Worm (Caenorhabditis elegans): Measurements from ENCODE around the gene F31F6.3.

Gene F31F6.3

DNA sequence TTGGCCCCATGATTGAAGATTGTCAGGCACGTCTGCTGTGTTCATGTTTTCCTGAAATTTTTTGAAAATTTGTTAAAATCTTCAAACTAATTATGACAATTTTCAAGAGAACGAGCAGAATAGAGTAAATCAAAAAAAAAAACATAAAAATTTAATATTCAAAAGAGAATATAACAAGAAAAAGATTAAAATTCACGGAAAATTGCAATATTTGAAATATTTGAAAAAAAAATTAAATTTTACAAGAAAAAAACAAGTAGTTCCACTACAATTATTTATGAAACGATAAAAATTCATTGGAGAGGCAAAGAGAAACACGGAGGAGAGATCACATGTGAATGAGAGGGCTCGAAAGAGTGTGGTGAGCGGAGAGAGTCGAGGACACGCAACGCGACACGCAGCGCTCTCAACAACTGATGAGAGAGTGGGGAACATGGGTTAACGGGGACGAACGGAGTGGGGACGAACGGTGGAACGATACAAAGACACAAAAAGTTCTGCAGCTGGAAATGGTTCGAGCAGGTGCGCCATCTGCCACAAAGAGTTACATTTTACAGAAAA is 48.1 kb downstream of the F31F6.3 start, which contains the start of gene mbk-1:
TSS of gene mbk-1 (minus strand) at position 51 of the 561 bp plus-strand sequence.
- TF ChIP-seq hlh-1 (tag; optimal IDR thresholded peaks at IDR 0.05) (peak; percentile 78), unc-39 (tag; optimal IDR thresholded peaks at IDR 0.05) (no peak), ztf-11 (tag; optimal IDR thresholded peaks at IDR 0.05) (no peak), nhr-2 (tag; optimal IDR thresholded peaks at IDR 0.05) (peak; percentile 45), cnd-1 (tag; optimal IDR thresholded peaks at IDR 0.05) (no peak), elt-3 (tag; optimal IDR thresholded peaks at IDR 0.05) (peak; percentile 40), snpc-4 (tag; optimal IDR thresholded peaks at IDR 0.05) (no peak), zip-8 (tag; optimal IDR thresholded peaks at IDR 0.05) (no peak), mep-1 (tag; optimal IDR thresholded peaks at IDR 0.05) (peak; percentile 43), lin-32 (GFP tag; optimal IDR thresholded peaks at IDR 0.05) (no peak), M03D4.4 (tag; optimal IDR thresholded peaks at IDR 0.05) (no peak), nhr-12 (tag; optimal IDR thresholded peaks at IDR 0.05) (no peak), ceh-39 (tag; optimal IDR thresholded peaks at IDR 0.05) (peak; percentile 69), bed-3 (GFP tag; optimal IDR thresholded peaks at IDR 0.05) (no peak), unc-62 (GFP tag; optimal IDR thresholded peaks at IDR 0.05) (peak; percentile 17), drap-1 (GFP tag; optimal IDR thresholded peaks at IDR 0.05) (no peak), pha-4 (tag; optimal IDR thresholded peaks at IDR 0.05) (no peak), nhr-28 (tag; optimal IDR thresholded peaks at IDR 0.05) (no peak), ham-2 (GFP tag; optimal IDR thresholded peaks at IDR 0.05) (no peak), nhr-237 (tag; optimal IDR thresholded peaks at IDR 0.05) (peak; percentile 50), ces-1 (GFP tag; optimal IDR thresholded peaks at IDR 0.05) (peak; percentile 63), tbx-8 (GFP tag; optimal IDR thresholded peaks at IDR 0.05) (no peak), sptf-1 (tag; optimal IDR thresholded peaks at IDR 0.05) (peak; percentile 46), elt-1 (tag; optimal IDR thresholded peaks at IDR 0.05; ENCODE audit: borderline replicate concordance, insufficient read depth) (no peak), lsy-2 (tag; optimal IDR thresholded peaks at IDR 0.05) (peak; percentile 10), mab-5 (tag; optimal IDR thresholded peaks at IDR 0.05) (no peak)

Measured in whole organism, mixed stage, embryonic.